Worm (Caenorhabditis elegans) whole organism, midembryonic: ENCODE data around the gene srg-34.

Experiments used
- T22C8.4 ChIP-seq: fragments of 200-800 bp; sonication (Bioruptor generic); IDR thresholded peaks from 2 replicates; pipeline ENCODE4 v1.3.6; 2022; ENCODE audit warnings: missing genetic modification characterization, missing compliant biosample characterization
- cog-1 ChIP-seq: sonication (generic microtip); optimal IDR thresholded peaks from 2 replicates; lab custom pipeline; 2016; ENCODE audit warnings: missing genetic modification characterization, missing compliant biosample characterization
- flt-1 ChIP-seq: fragments of 200-800 bp; sonication (Bioruptor generic); IDR thresholded peaks from 2 replicates; pipeline ENCODE4 v1.3.6; 2022; ENCODE audit warnings: missing genetic modification characterization, missing compliant biosample characterization
- klf-2 ChIP-seq: fragments of 200-800 bp; sonication (Bioruptor generic); conservative IDR thresholded peaks from 2 replicates; pipeline ENCODE4 v1.3.6; 2022; ENCODE audit warnings: missing genetic modification reagents, missing genetic modification characterization, missing compliant biosample characterization
- med-1 ChIP-seq: sonication (generic microtip); optimal IDR thresholded peaks from 2 replicates; lab custom pipeline; 2017; ENCODE audit warnings: missing genetic modification characterization, mild to moderate bottlenecking, missing compliant biosample characterization, antibody characterized with exemption, missing genetic modification reagents; ENCODE audit not compliant: insufficient read depth
- ref-1 ChIP-seq: fragments of 200-800 bp; sonication (Bioruptor generic); conservative IDR thresholded peaks from 2 replicates; pipeline ENCODE4 v1.3.6; 2022; ENCODE audit warnings: missing genetic modification reagents, missing genetic modification characterization, missing compliant biosample characterization
- tab-1 ChIP-seq: fragments of 200-800 bp; sonication (Bioruptor generic); IDR thresholded peaks from 2 replicates; pipeline ENCODE4 v1.3.6; 2022; ENCODE audit warnings: missing genetic modification characterization, missing compliant biosample characterization
- ztf-23 ChIP-seq: fragments of 200-800 bp; sonication (Bioruptor generic); IDR thresholded peaks from 2 replicates; pipeline ENCODE4 v1.3.6; 2022; ENCODE audit warnings: missing genetic modification reagents, missing genetic modification characterization, missing compliant biosample characterization
- ztf-29 ChIP-seq: fragments of 200-800 bp; sonication (Bioruptor generic); IDR thresholded peaks from 2 replicates; pipeline ENCODE4 v1.3.6; 2022; ENCODE audit warnings: missing genetic modification reagents, missing genetic modification characterization, missing compliant biosample characterization

Gene srg-34

DNA sequence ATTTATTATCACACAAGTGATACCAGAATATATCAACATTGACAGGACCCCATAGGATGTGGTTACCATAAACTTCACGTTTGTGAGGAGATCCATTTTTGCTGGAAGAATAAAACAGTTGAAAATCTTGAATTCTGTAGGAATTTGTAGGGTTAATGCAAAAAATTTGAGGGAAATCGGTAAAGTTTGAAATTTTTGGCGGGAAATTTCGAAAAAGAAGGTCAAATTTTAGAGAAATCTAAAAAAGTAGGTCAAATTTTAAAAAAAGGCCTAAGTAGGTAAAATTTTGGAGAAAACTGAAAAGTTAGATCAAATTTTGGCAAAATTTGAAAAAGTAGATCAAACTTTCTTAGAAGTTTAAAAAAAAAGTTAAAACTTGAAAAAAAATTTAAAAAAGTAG lies at the start of gene srg-34:
TSS of gene srg-34 (minus strand) at position 101 of the 400 bp plus-strand sequence.
- no peak for TF ChIP-seq klf-2 (GFP tag; lab: Robert Waterston, UW)
- TF ChIP-seq ztf-29 (GFP tag; lab: Robert Waterston, UW) = no peak
- TF ChIP-seq flt-1 (GFP tag; lab: Robert Waterston, UW) = no peak
- no peak for TF ChIP-seq tab-1 (GFP tag; lab: Robert Waterston, UW)
- no peak for TF ChIP-seq med-1 (GFP tag; lab: Kevin White, UChicago)
- no peak for TF ChIP-seq ref-1 (GFP tag; lab: Robert Waterston, UW)
- TF ChIP-seq cog-1 (tag; lab: Kevin White, UChicago) = no peak
- TF ChIP-seq T22C8.4 (GFP tag; lab: Robert Waterston, UW) = no peak

- TF ChIP-seq klf-2 (GFP tag; lab: Robert Waterston, UW) (no peak), ztf-29 (GFP tag; lab: Robert Waterston, UW) (0 out of 2 replicates have a peak, but pooled peaks have one; percentile 58)
Observed at ce11 chrV:18613164-18613563, 48.5 kb upstream of the srg-34 start.

ce11 chrV:18605510-18605909 lies 40.8 kb upstream of the srg-34 start:
- TF ChIP-seq ztf-23 (GFP tag; lab: Robert Waterston, UW) (no peak), ref-1 (GFP tag; lab: Robert Waterston, UW) (no peak), ztf-29 (GFP tag; lab: Robert Waterston, UW) (no peak), med-1 (GFP tag; lab: Kevin White, UChicago) (no peak), tab-1 (GFP tag; lab: Robert Waterston, UW) (no peak), T22C8.4 (GFP tag; lab: Robert Waterston, UW) (peak; percentile 65), cog-1 (tag; lab: Kevin White, UChicago) (no peak), klf-2 (GFP tag; lab: Robert Waterston, UW) (no peak), flt-1 (GFP tag; lab: Robert Waterston, UW) (no peak)

DNA sequence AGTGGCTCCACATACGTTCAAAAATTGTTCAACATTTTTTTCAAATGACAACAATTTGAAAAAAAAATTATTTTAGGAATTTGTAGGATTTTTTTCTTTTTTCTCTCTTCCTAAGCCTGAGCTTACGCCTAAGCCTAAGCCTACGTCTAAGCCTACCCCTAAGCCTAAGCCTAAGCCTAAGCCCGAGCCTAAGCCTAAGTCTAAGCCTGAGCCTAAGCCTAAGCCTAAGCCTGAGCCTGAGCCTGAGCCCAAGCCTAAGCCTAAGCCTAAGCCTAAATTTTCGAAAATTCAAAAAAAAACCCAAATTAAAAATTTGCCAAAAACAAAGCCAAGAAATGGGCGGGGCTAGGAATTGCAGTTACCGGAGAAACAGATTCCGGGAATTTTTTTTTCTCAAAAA lies 33.1 kb upstream of the srg-34 start:
- TF ChIP-seq flt-1 (GFP tag; lab: Robert Waterston, UW) (no peak), ztf-29 (GFP tag; lab: Robert Waterston, UW) (peak; percentile 76)

DNA sequence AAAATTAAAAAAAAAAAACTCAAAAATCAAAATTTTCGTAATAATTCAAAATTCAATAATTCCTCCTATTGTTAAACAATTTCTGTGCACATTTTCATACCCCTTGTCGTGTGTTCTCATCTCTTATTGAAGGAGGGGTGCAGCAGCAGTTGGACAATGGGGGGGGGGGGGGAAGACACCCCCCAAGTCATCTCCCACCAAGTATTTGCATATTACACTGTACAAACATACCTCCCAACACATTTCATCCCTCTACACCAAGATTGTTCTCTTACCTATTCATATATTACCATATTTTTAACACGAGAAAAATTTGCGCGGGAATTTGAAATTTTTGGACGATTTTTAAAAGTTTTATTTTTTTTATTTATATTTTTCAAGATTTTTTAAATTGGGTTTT lies 31.6 kb upstream of the srg-34 start:
- TF ChIP-seq ztf-29 (GFP tag; lab: Robert Waterston, UW) = no peak
- TF ChIP-seq ztf-23 (GFP tag; lab: Robert Waterston, UW) = 0 out of 2 replicates have a peak, but pooled peaks have one; percentile 8
- no peak for TF ChIP-seq ref-1 (GFP tag; lab: Robert Waterston, UW)
- no peak for TF ChIP-seq med-1 (GFP tag; lab: Kevin White, UChicago)
- TF ChIP-seq flt-1 (GFP tag; lab: Robert Waterston, UW) = 0 out of 2 replicates have a peak, but pooled peaks have one; percentile 38
- peak; percentile 2 for TF ChIP-seq cog-1 (tag; lab: Kevin White, UChicago)
- TF ChIP-seq tab-1 (GFP tag; lab: Robert Waterston, UW) = no peak
- no peak for TF ChIP-seq T22C8.4 (GFP tag; lab: Robert Waterston, UW)
- TF ChIP-seq klf-2 (GFP tag; lab: Robert Waterston, UW) = no peak

ce11 chrV:18592448-18592847 lies 27.8 kb upstream of the srg-34 start, which contains the start of gene grdn-1:
Gene grdn-1 (plus strand): TSS chrV:18592748.
- TF ChIP-seq ref-1 (GFP tag; lab: Robert Waterston, UW) (no peak), med-1 (GFP tag; lab: Kevin White, UChicago) (no peak), ztf-23 (GFP tag; lab: Robert Waterston, UW) (no peak), cog-1 (tag; lab: Kevin White, UChicago) (no peak), T22C8.4 (GFP tag; lab: Robert Waterston, UW) (no peak), klf-2 (GFP tag; lab: Robert Waterston, UW) (no peak), tab-1 (GFP tag; lab: Robert Waterston, UW) (no peak), flt-1 (GFP tag; lab: Robert Waterston, UW) (no peak), ztf-29 (GFP tag; lab: Robert Waterston, UW) (no peak)

ce11 chrV:18589585-18589984 lies 24.9 kb upstream of the srg-34 start:
- TF ChIP-seq ztf-29 (GFP tag; lab: Robert Waterston, UW) (no peak), cog-1 (tag; lab: Kevin White, UChicago) (peak; percentile 71), med-1 (GFP tag; lab: Kevin White, UChicago) (no peak), tab-1 (GFP tag; lab: Robert Waterston, UW) (0 out of 2 replicates have a peak, but pooled peaks have one; percentile 33), flt-1 (GFP tag; lab: Robert Waterston, UW) (0 out of 2 replicates have a peak, but pooled peaks have one; percentile 55), T22C8.4 (GFP tag; lab: Robert Waterston, UW) (peak; percentile 78)

DNA sequence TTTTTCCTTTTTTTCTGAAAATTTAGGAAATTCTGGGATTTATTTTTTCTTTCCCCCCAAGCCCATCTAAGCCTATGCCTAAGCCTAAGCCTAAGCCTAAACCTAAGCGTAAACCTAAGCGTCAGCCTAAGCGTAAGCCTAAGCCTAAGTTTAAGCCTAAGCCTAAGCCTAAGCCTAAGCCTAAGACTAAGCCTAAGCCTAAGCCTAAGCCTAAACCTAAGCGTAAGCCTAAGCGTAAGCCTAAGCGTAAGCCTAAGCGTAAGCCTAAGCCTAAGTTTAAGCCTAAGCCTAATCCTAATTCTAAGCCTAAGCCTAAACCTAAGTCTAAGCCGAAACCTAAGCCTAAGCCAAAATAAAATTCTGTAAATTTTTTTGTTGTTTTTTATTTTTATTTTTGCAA lies 23.2 kb upstream of the srg-34 start:
- peak; percentile 81 for TF ChIP-seq ztf-29 (GFP tag; lab: Robert Waterston, UW)
- TF ChIP-seq cog-1 (tag; lab: Kevin White, UChicago) = no peak

ce11 chrV:18586954-18587353 lies 22.3 kb upstream of the srg-34 start:
- TF ChIP-seq ref-1 (GFP tag; lab: Robert Waterston, UW) = no peak
- no peak for TF ChIP-seq ztf-23 (GFP tag; lab: Robert Waterston, UW)
- no peak for TF ChIP-seq flt-1 (GFP tag; lab: Robert Waterston, UW)
- TF ChIP-seq T22C8.4 (GFP tag; lab: Robert Waterston, UW) = no peak
- no peak for TF ChIP-seq tab-1 (GFP tag; lab: Robert Waterston, UW)
- TF ChIP-seq med-1 (GFP tag; lab: Kevin White, UChicago) = no peak
- TF ChIP-seq klf-2 (GFP tag; lab: Robert Waterston, UW) = no peak
- TF ChIP-seq ztf-29 (GFP tag; lab: Robert Waterston, UW) = no peak
- no peak for TF ChIP-seq cog-1 (tag; lab: Kevin White, UChicago)

DNA sequence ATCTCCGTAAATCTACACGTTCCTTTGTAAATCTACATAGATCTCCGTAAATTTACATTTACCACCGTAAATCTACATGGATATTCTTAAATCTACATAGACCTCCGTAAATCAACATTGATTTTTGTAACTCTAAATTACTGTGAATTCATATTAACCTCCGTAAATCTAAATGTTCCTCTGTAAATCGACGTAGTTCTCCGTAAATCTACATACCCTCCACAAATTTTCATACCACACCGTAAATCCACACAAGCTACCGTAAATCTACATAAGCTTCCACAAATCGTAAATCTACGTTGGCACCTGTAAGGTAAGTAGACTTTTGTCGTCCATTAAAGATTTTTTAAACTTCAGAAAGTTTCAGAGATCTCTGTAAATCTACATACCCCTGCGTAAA lies 20.4 kb upstream of the srg-34 start:
- TF ChIP-seq T22C8.4 (GFP tag; lab: Robert Waterston, UW) = no peak
- no peak for TF ChIP-seq med-1 (GFP tag; lab: Kevin White, UChicago)
- no peak for TF ChIP-seq ztf-23 (GFP tag; lab: Robert Waterston, UW)
- no peak for TF ChIP-seq cog-1 (tag; lab: Kevin White, UChicago)
- no peak for TF ChIP-seq ztf-29 (GFP tag; lab: Robert Waterston, UW)
- no peak for TF ChIP-seq tab-1 (GFP tag; lab: Robert Waterston, UW)
- no peak for TF ChIP-seq ref-1 (GFP tag; lab: Robert Waterston, UW)
- no peak for TF ChIP-seq flt-1 (GFP tag; lab: Robert Waterston, UW)
